Fruit fly (Drosophila melanogaster): ENCODE data around the gene CG5909.
A peak's percentile ranks its signal among the peaks of the same experiment; 100 is the strongest.

Gene CG5909

dm6 chr3R:27134728-27135361, 26.1 kb upstream of the CG5909 start:
- TF ChIP-seq sage (GFP tag; optimal IDR thresholded peaks at IDR 0.05), result no peak
- no peak for TF ChIP-seq dl (GFP tag; optimal IDR thresholded peaks at IDR 0.05; ENCODE audit: insufficient read depth in 1 of 2, partially characterized antibody in 2 of 2)
- no peak for TF ChIP-seq Abd-B (GFP tag; optimal IDR thresholded peaks at IDR 0.05)
- no peak for TF ChIP-seq Mio (GFP tag; optimal IDR thresholded peaks at IDR 0.05)
- no peak for TF ChIP-seq brk (GFP tag; optimal IDR thresholded peaks at IDR 0.05)
- no peak for TF ChIP-seq woc (GFP tag; optimal IDR thresholded peaks at IDR 0.05)
- TF ChIP-seq Dfd (GFP tag; optimal IDR thresholded peaks at IDR 0.05), result no peak
- TF ChIP-seq Rel (GFP tag; optimal IDR thresholded peaks at IDR 0.05), result no peak
- no peak for TF ChIP-seq Rel (tag; optimal IDR thresholded peaks at IDR 0.05)
- TF ChIP-seq usp (GFP tag; optimal IDR thresholded peaks at IDR 0.05), result no peak
- no peak for TF ChIP-seq CG32264 (GFP tag; optimal IDR thresholded peaks at IDR 0.05)
- no peak for TF ChIP-seq rgr (GFP tag; optimal IDR thresholded peaks at IDR 0.05)
- TF ChIP-seq HLH106 (tag; optimal IDR thresholded peaks at IDR 0.05), result no peak

- no peak for TF ChIP-seq Dfd (GFP tag; optimal IDR thresholded peaks at IDR 0.05)
- no peak for TF ChIP-seq N (GFP tag; optimal IDR thresholded peaks at IDR 0.05)
- TF ChIP-seq Myc (optimal IDR thresholded peaks at IDR 0.05), result no peak
- TF ChIP-seq h (GFP tag; optimal IDR thresholded peaks at IDR 0.05), result peak; percentile 36
- TF ChIP-seq woc (GFP tag; optimal IDR thresholded peaks at IDR 0.05), result no peak
- TF ChIP-seq rgr (GFP tag; optimal IDR thresholded peaks at IDR 0.05), result peak; percentile 55
- peak; percentile 26 for TF ChIP-seq Sp1 (GFP tag; optimal IDR thresholded peaks at IDR 0.05)
- TF ChIP-seq Hr83 (GFP tag; optimal IDR thresholded peaks at IDR 0.05; ENCODE audit: poor library complexity, severe bottlenecking), result no peak
- TF ChIP-seq foxo (GFP tag; optimal IDR thresholded peaks at IDR 0.05), result peak in 1 of 2 experiments; percentile 27
- no peak for TF ChIP-seq Rel (GFP tag; optimal IDR thresholded peaks at IDR 0.05)
- TF ChIP-seq Rel (tag; optimal IDR thresholded peaks at IDR 0.05), result no peak
- TF ChIP-seq Dif (GFP tag; optimal IDR thresholded peaks at IDR 0.05; ENCODE audit: partially characterized antibody), result no peak
- peak; percentile 38 for TF ChIP-seq fru (GFP tag; optimal IDR thresholded peaks at IDR 0.05)
- TF ChIP-seq OdsH (GFP tag; optimal IDR thresholded peaks at IDR 0.05), result peak; percentile 62
- no peak for TF ChIP-seq sage (GFP tag; optimal IDR thresholded peaks at IDR 0.05)
- TF ChIP-seq brk (GFP tag; optimal IDR thresholded peaks at IDR 0.05), result no peak
- no peak for TF ChIP-seq dl (GFP tag; optimal IDR thresholded peaks at IDR 0.05; ENCODE audit: insufficient read depth in 1 of 2, partially characterized antibody in 2 of 2)
- TF ChIP-seq tai (GFP tag; optimal IDR thresholded peaks at IDR 0.05), result no peak
- peak; percentile 4 for TF ChIP-seq ey (GFP tag; optimal IDR thresholded peaks at IDR 0.05)
- TF ChIP-seq Hr78 (GFP tag; optimal IDR thresholded peaks at IDR 0.05), result no peak
- no peak for TF ChIP-seq Mio (GFP tag; optimal IDR thresholded peaks at IDR 0.05)
- TF ChIP-seq usp (GFP tag; optimal IDR thresholded peaks at IDR 0.05), result no peak
- TF ChIP-seq CG9705 (GFP tag; optimal IDR thresholded peaks at IDR 0.05), result no peak
- peak; percentile 37 for TF ChIP-seq Hnf4 (GFP tag; optimal IDR thresholded peaks at IDR 0.05)
- no peak for TF ChIP-seq jim (GFP tag; optimal IDR thresholded peaks at IDR 0.05)
- TF ChIP-seq HLH106 (tag; optimal IDR thresholded peaks at IDR 0.05), result no peak
- TF ChIP-seq Vsx2 (GFP tag; optimal IDR thresholded peaks at IDR 0.05; ENCODE audit: partially characterized antibody), result no peak
- TF ChIP-seq GATAd (GFP tag; optimal IDR thresholded peaks at IDR 0.05), result no peak
- TF ChIP-seq psq (GFP tag; optimal IDR thresholded peaks at IDR 0.05), result peak; percentile 30
- TF ChIP-seq lola (GFP tag; optimal IDR thresholded peaks at IDR 0.05), result no peak
- no peak for TF ChIP-seq CG32264 (GFP tag; optimal IDR thresholded peaks at IDR 0.05)
- TF ChIP-seq CrebA (GFP tag; optimal IDR thresholded peaks at IDR 0.05; ENCODE audit: borderline replicate concordance), result no peak
- peak; percentile 51 for TF ChIP-seq br (GFP tag; optimal IDR thresholded peaks at IDR 0.05)
- TF ChIP-seq pan (optimal IDR thresholded peaks at IDR 0.05), result no peak
- no peak for TF ChIP-seq dsf (GFP tag; optimal IDR thresholded peaks at IDR 0.05; ENCODE audit: borderline replicate concordance)
- TF ChIP-seq Jra (GFP tag; optimal IDR thresholded peaks at IDR 0.05), result no peak
- TF ChIP-seq Abd-B (GFP tag; optimal IDR thresholded peaks at IDR 0.05), result no peak
- TF ChIP-seq dmrt93B (GFP tag; optimal IDR thresholded peaks at IDR 0.05), result peak; percentile 11
- TF ChIP-seq sv (GFP tag; optimal IDR thresholded peaks at IDR 0.05), result no peak
Observed at dm6 chr3R:27135692-27136641, 25.0 kb upstream of the CG5909 start.

Measured in whole organism, wandering third instar larva.